Worm (Caenorhabditis elegans): ENCODE results near the gene R08B4.3.

R08B4.3 gene

ce11 chrX:11120808-11121207 is at the start of gene R08B4.3:
R08B4.3 (minus strand) TSS chrX:11121005.
- TF ChIP-seq ama-1 (optimal IDR thresholded peaks at IDR 0.05) = no peak
- TF ChIP-seq tbx-11 (GFP tag; IDR thresholded peaks at IDR 0.05) = no peak
- TF ChIP-seq ets-7 (tag; optimal IDR thresholded peaks at IDR 0.05) = no peak
- no peak for TF ChIP-seq ceh-36 (tag; optimal IDR thresholded peaks at IDR 0.05)
- no peak for TF ChIP-seq hnd-1 (tag; optimal IDR thresholded peaks at IDR 0.05)
- TF ChIP-seq sea-1 (GFP tag; conservative IDR thresholded peaks at IDR 0.05) = no peak
- no peak for TF ChIP-seq tra-4 (tag; optimal IDR thresholded peaks at IDR 0.05)
- no peak for TF ChIP-seq B0310.2 (tag; optimal IDR thresholded peaks at IDR 0.05)
- TF ChIP-seq aly-1 (tag; optimal IDR thresholded peaks at IDR 0.05) = no peak
- TF ChIP-seq ceh-13 (GFP tag; optimal IDR thresholded peaks at IDR 0.05) = no peak
- no peak for TF ChIP-seq hmg-4 (GFP tag; optimal IDR thresholded peaks at IDR 0.05)
- TF ChIP-seq flt-1 (GFP tag; IDR thresholded peaks at IDR 0.05) = no peak

ce11 chrX:11162778-11163584 is 42.2 kb upstream of the R08B4.3 start:
- TF ChIP-seq tbx-11 (GFP tag; IDR thresholded peaks at IDR 0.05) (no peak), hnd-1 (tag; optimal IDR thresholded peaks at IDR 0.05) (no peak), F13C5.2 (tag; optimal IDR thresholded peaks at IDR 0.05) (no peak), flt-1 (GFP tag; IDR thresholded peaks at IDR 0.05) (no peak), tbx-37 (GFP tag; conservative IDR thresholded peaks at IDR 0.05) (no peak), aly-1 (tag; optimal IDR thresholded peaks at IDR 0.05) (no peak), ceh-36 (tag; optimal IDR thresholded peaks at IDR 0.05) (no peak), ama-1 (optimal IDR thresholded peaks at IDR 0.05) (no peak), scrt-1 (GFP tag; IDR thresholded peaks at IDR 0.05) (no peak), hmg-4 (GFP tag; optimal IDR thresholded peaks at IDR 0.05) (no peak), ceh-13 (GFP tag; optimal IDR thresholded peaks at IDR 0.05) (no peak), sea-1 (GFP tag; conservative IDR thresholded peaks at IDR 0.05) (no peak)

ce11 chrX:11160537-11160936 is 39.7 kb upstream of the R08B4.3 start, which contains the start of gene C05C9.1:
C05C9.1 (plus strand) TSS chrX:11160837.
- TF ChIP-seq B0310.2 (tag; optimal IDR thresholded peaks at IDR 0.05) (no peak), hnd-1 (tag; optimal IDR thresholded peaks at IDR 0.05) (no peak), sea-1 (GFP tag; conservative IDR thresholded peaks at IDR 0.05) (no peak), ceh-13 (GFP tag; optimal IDR thresholded peaks at IDR 0.05) (no peak), hmbx-1 (tag; optimal IDR thresholded peaks at IDR 0.05) (no peak), tra-4 (tag; optimal IDR thresholded peaks at IDR 0.05) (no peak), tbx-11 (GFP tag; IDR thresholded peaks at IDR 0.05) (no peak), pes-1 (GFP tag; IDR thresholded peaks at IDR 0.05) (no peak), ets-7 (tag; optimal IDR thresholded peaks at IDR 0.05) (no peak), hmg-4 (GFP tag; optimal IDR thresholded peaks at IDR 0.05) (no peak), scrt-1 (GFP tag; IDR thresholded peaks at IDR 0.05) (no peak), tbx-37 (GFP tag; conservative IDR thresholded peaks at IDR 0.05) (no peak)

- no peak for TF ChIP-seq hmbx-1 (tag; optimal IDR thresholded peaks at IDR 0.05)
- TF ChIP-seq ceh-36 (tag; optimal IDR thresholded peaks at IDR 0.05) = no peak
- TF ChIP-seq F13C5.2 (tag; optimal IDR thresholded peaks at IDR 0.05) = no peak
- no peak for TF ChIP-seq pes-1 (GFP tag; IDR thresholded peaks at IDR 0.05)
- no peak for TF ChIP-seq aly-1 (tag; optimal IDR thresholded peaks at IDR 0.05)
- no peak for TF ChIP-seq scrt-1 (GFP tag; IDR thresholded peaks at IDR 0.05)
- TF ChIP-seq hnd-1 (tag; optimal IDR thresholded peaks at IDR 0.05) = no peak
- TF ChIP-seq ceh-13 (GFP tag; optimal IDR thresholded peaks at IDR 0.05) = no peak
- TF ChIP-seq ets-7 (tag; optimal IDR thresholded peaks at IDR 0.05) = no peak
- no peak for TF ChIP-seq tbx-37 (GFP tag; conservative IDR thresholded peaks at IDR 0.05)
- TF ChIP-seq sea-1 (GFP tag; conservative IDR thresholded peaks at IDR 0.05) = no peak
- TF ChIP-seq flt-1 (GFP tag; IDR thresholded peaks at IDR 0.05) = no peak
- TF ChIP-seq tbx-11 (GFP tag; IDR thresholded peaks at IDR 0.05) = no peak
- TF ChIP-seq ama-1 (optimal IDR thresholded peaks at IDR 0.05) = no peak
- TF ChIP-seq B0310.2 (tag; optimal IDR thresholded peaks at IDR 0.05) = no peak
Measured at ce11 chrX:11152720-11153119, 31.9 kb upstream of the R08B4.3 start, which contains the start of the genes C05C9.3 and C05C9.2. C05C9.3 (minus strand) TSS chrX:11152820. C05C9.2 (plus strand) TSS chrX:11153065.

ce11 chrX:11151494-11151893 is 30.7 kb upstream of the R08B4.3 start:
- TF ChIP-seq hmg-4 (GFP tag; optimal IDR thresholded peaks at IDR 0.05) (no peak), flt-1 (GFP tag; IDR thresholded peaks at IDR 0.05) (no peak), ceh-36 (tag; optimal IDR thresholded peaks at IDR 0.05) (no peak), sea-1 (GFP tag; conservative IDR thresholded peaks at IDR 0.05) (no peak), F13C5.2 (tag; optimal IDR thresholded peaks at IDR 0.05) (no peak), hmbx-1 (tag; optimal IDR thresholded peaks at IDR 0.05) (no peak), ama-1 (optimal IDR thresholded peaks at IDR 0.05) (no peak), pes-1 (GFP tag; IDR thresholded peaks at IDR 0.05) (no peak), ceh-13 (GFP tag; optimal IDR thresholded peaks at IDR 0.05) (no peak), B0310.2 (tag; optimal IDR thresholded peaks at IDR 0.05) (no peak), tra-4 (tag; optimal IDR thresholded peaks at IDR 0.05) (no peak), aly-1 (tag; optimal IDR thresholded peaks at IDR 0.05) (no peak), hnd-1 (tag; optimal IDR thresholded peaks at IDR 0.05) (no peak), tbx-37 (GFP tag; conservative IDR thresholded peaks at IDR 0.05) (no peak), scrt-1 (GFP tag; IDR thresholded peaks at IDR 0.05) (no peak), tbx-11 (GFP tag; IDR thresholded peaks at IDR 0.05) (no peak), ets-7 (tag; optimal IDR thresholded peaks at IDR 0.05) (no peak)

- TF ChIP-seq hmbx-1 (tag; optimal IDR thresholded peaks at IDR 0.05) = no peak
- no peak for TF ChIP-seq F13C5.2 (tag; optimal IDR thresholded peaks at IDR 0.05)
- no peak for TF ChIP-seq flt-1 (GFP tag; IDR thresholded peaks at IDR 0.05)
- TF ChIP-seq ets-7 (tag; optimal IDR thresholded peaks at IDR 0.05) = no peak
- TF ChIP-seq sea-1 (GFP tag; conservative IDR thresholded peaks at IDR 0.05) = no peak
- no peak for TF ChIP-seq scrt-1 (GFP tag; IDR thresholded peaks at IDR 0.05)
- no peak for TF ChIP-seq tbx-37 (GFP tag; conservative IDR thresholded peaks at IDR 0.05)
- TF ChIP-seq hmg-4 (GFP tag; optimal IDR thresholded peaks at IDR 0.05) = no peak
- TF ChIP-seq tbx-11 (GFP tag; IDR thresholded peaks at IDR 0.05) = no peak
- no peak for TF ChIP-seq ceh-36 (tag; optimal IDR thresholded peaks at IDR 0.05)
- no peak for TF ChIP-seq ceh-13 (GFP tag; optimal IDR thresholded peaks at IDR 0.05)
- TF ChIP-seq B0310.2 (tag; optimal IDR thresholded peaks at IDR 0.05) = no peak
- no peak for TF ChIP-seq ama-1 (optimal IDR thresholded peaks at IDR 0.05)
- TF ChIP-seq pes-1 (GFP tag; IDR thresholded peaks at IDR 0.05) = no peak
- no peak for TF ChIP-seq hnd-1 (tag; optimal IDR thresholded peaks at IDR 0.05)
- TF ChIP-seq aly-1 (tag; optimal IDR thresholded peaks at IDR 0.05) = no peak
- TF ChIP-seq tra-4 (tag; optimal IDR thresholded peaks at IDR 0.05) = no peak
Measured at ce11 chrX:11137632-11138031, 16.8 kb upstream of the R08B4.3 start.
